Fruit fly (Drosophila melanogaster) whole organism, embryonic: ENCODE data around the gene mnd.
A peak's percentile ranks its signal among the peaks of the same experiment; 100 is the strongest.

Source experiments
- Abd-B ChIP-seq: fragments of 200-800 bp; sonication (Bioruptor generic); optimal IDR thresholded peaks from 2 replicates; lab custom pipeline; 2018; ENCODE audit warnings: missing biosample characterization, mild to moderate bottlenecking, missing genetic modification characterization, moderate library complexity
- Asciz ChIP-seq: fragments of 200-800 bp; sonication (Bioruptor generic); optimal IDR thresholded peaks from 2 replicates; lab custom pipeline; 2017; ENCODE audit warnings: missing biosample characterization, mild to moderate bottlenecking, missing genetic modification characterization, missing genetic modification reagents
- Atf3 ChIP-seq: fragments of 200-800 bp; sonication (Bioruptor generic); optimal IDR thresholded peaks from 3 replicates; lab custom pipeline; 2016; ENCODE audit warnings: missing biosample characterization, missing genetic modification characterization
- CG10462 ChIP-seq: fragments of 200-800 bp; sonication (Bioruptor generic); optimal IDR thresholded peaks from 2 replicates; lab custom pipeline; 2016; ENCODE audit warnings: missing biosample characterization, missing genetic modification characterization
- CG10979 ChIP-seq: fragments of 200-800 bp; sonication (Bioruptor generic); optimal IDR thresholded peaks from 2 replicates; lab custom pipeline; 2018; ENCODE audit warnings: missing biosample characterization, mild to moderate bottlenecking, missing genetic modification characterization, moderate library complexity
- CG11093 ChIP-seq: fragments of 200-800 bp; sonication (Bioruptor generic); IDR thresholded peaks from 3 replicates; pipeline ENCODE4 v1.3.6; 2022; ENCODE audit warnings: missing biosample characterization, missing genetic modification characterization
- CG12744 ChIP-seq: fragments of 200-800 bp; sonication (Bioruptor generic); optimal IDR thresholded peaks from 2 replicates; lab custom pipeline; 2016; ENCODE audit warnings: missing biosample characterization, missing genetic modification characterization
- CG13424 ChIP-seq: fragments of 200-800 bp; sonication (Bioruptor generic); optimal IDR thresholded peaks from 2 replicates; lab custom pipeline; 2019; ENCODE audit warnings: missing biosample characterization, mild to moderate bottlenecking, missing genetic modification characterization, moderate library complexity
- CG17186 ChIP-seq: fragments of 200-800 bp; sonication (Bioruptor generic); optimal IDR thresholded peaks from 3 replicates; lab custom pipeline; 2017; ENCODE audit warnings: missing biosample characterization, missing genetic modification reagents, missing genetic modification characterization
- CG1792 ChIP-seq: fragments of 200-800 bp; sonication (Bioruptor generic); optimal IDR thresholded peaks from 2 replicates; lab custom pipeline; 2016; ENCODE audit warnings: missing biosample characterization, missing genetic modification characterization
- CG31441 ChIP-seq: fragments of 200-800 bp; sonication (Bioruptor generic); IDR thresholded peaks from 2 replicates; pipeline ENCODE4 v1.3.6; 2022; ENCODE audit warnings: missing biosample characterization, missing genetic modification characterization
- CG34376 ChIP-seq: fragments of 200-800 bp; sonication (Bioruptor generic); optimal IDR thresholded peaks from 2 replicates; lab custom pipeline; 2018; ENCODE audit warnings: missing biosample characterization, mild to moderate bottlenecking, missing genetic modification characterization
- CG4617 ChIP-seq: fragments of 200-800 bp; sonication (Bioruptor generic); optimal IDR thresholded peaks from 3 replicates; lab custom pipeline; 2016; ENCODE audit warnings: missing biosample characterization, missing genetic modification characterization, borderline replicate concordance
- CG4854 ChIP-seq: fragments of 200-800 bp; sonication (Bioruptor generic); optimal IDR thresholded peaks from 2 replicates; lab custom pipeline; 2016; ENCODE audit warnings: missing biosample characterization, missing genetic modification characterization, inconsistent platforms
- CG5953 ChIP-seq: fragments of 200-800 bp; sonication (Bioruptor generic); IDR thresholded peaks from 2 replicates; pipeline ENCODE4 v1.3.6; 2022; ENCODE audit warnings: missing biosample characterization, missing genetic modification characterization
- CG6654 ChIP-seq: fragments of 200-800 bp; sonication (Bioruptor generic); optimal IDR thresholded peaks from 2 replicates; lab custom pipeline; 2017; ENCODE audit warnings: missing biosample characterization, mild to moderate bottlenecking, missing genetic modification characterization
- CG7271 ChIP-seq: fragments of 200-800 bp; sonication (Bioruptor generic); optimal IDR thresholded peaks from 2 replicates; lab custom pipeline; 2018; ENCODE audit warnings: missing biosample characterization, mild to moderate bottlenecking, missing genetic modification characterization, moderate library complexity
- CG7839 ChIP-seq: fragments of 200-800 bp; sonication (Bioruptor generic); optimal IDR thresholded peaks from 3 replicates; lab custom pipeline; 2018; ENCODE audit warnings: missing biosample characterization, mild to moderate bottlenecking, missing genetic modification characterization, moderate library complexity
- CG8388 ChIP-seq: fragments of 200-800 bp; sonication (Bioruptor generic); optimal IDR thresholded peaks from 2 replicates; lab custom pipeline; 2019; ENCODE audit warnings: missing biosample characterization, mild to moderate bottlenecking, missing genetic modification characterization, moderate library complexity
- CG9215 ChIP-seq: fragments of 200-800 bp; sonication (Bioruptor generic); IDR thresholded peaks from 2 replicates; pipeline ENCODE4 v1.3.6; 2022; ENCODE audit warnings: missing biosample characterization, missing genetic modification characterization
- CG9817 ChIP-seq: fragments of 200-800 bp; sonication (Bioruptor generic); optimal IDR thresholded peaks from 2 replicates; lab custom pipeline; 2018; ENCODE audit warnings: missing biosample characterization, mild to moderate bottlenecking, missing genetic modification characterization, moderate library complexity
- CG9932 ChIP-seq: fragments of 200-800 bp; sonication (Bioruptor generic); IDR thresholded peaks from 2 replicates; pipeline ENCODE4 v1.3.6; 2022; ENCODE audit warnings: missing biosample characterization, missing genetic modification characterization
- D ChIP-seq, 2 experiments: fragments of 200-800 bp in 1 of 2; fragments of >200 bp in 1 of 2; sonication (Bioruptor generic) in 1 of 2; optimal IDR thresholded peaks; 2 replicates in 1 of 2; 3 replicates in 1 of 2; lab custom pipeline; 2017; ENCODE audit warnings: mild to moderate bottlenecking in 1 of 2, missing biosample characterization in 1 of 2, missing genetic modification characterization in 1 of 2, missing genetic modification reagents in 1 of 2
- D19B ChIP-seq: fragments of 200-800 bp; sonication (Bioruptor generic); optimal IDR thresholded peaks from 2 replicates; lab custom pipeline; 2017; ENCODE audit warnings: missing biosample characterization, mild to moderate bottlenecking, missing genetic modification characterization
- Dad ChIP-seq: fragments of 200-800 bp; sonication (Bioruptor generic); optimal IDR thresholded peaks from 3 replicates; lab custom pipeline; 2016; ENCODE audit warnings: missing biosample characterization, missing genetic modification characterization
- GATAe ChIP-seq: fragments of 200-800 bp; sonication (Bioruptor generic); conservative IDR thresholded peaks from 2 replicates; pipeline ENCODE4 v1.3.6; 2022; ENCODE audit warnings: missing biosample characterization, missing genetic modification characterization
- Gug ChIP-seq: fragments of 200-800 bp; sonication (Bioruptor generic); IDR thresholded peaks from 4 replicates; pipeline ENCODE4 v1.3.6; 2022; ENCODE audit warnings: missing biosample characterization, missing genetic modification characterization
- HLH54F ChIP-seq: fragments of 200-800 bp; sonication (Bioruptor generic); optimal IDR thresholded peaks from 3 replicates; lab custom pipeline; 2016; ENCODE audit warnings: missing biosample characterization, missing genetic modification characterization
- Hmr ChIP-seq: fragments of 200-800 bp; sonication (Bioruptor generic); optimal IDR thresholded peaks from 3 replicates; lab custom pipeline; 2017; ENCODE audit warnings: mild to moderate bottlenecking, missing biosample characterization, missing genetic modification reagents, missing genetic modification characterization
- Hsf ChIP-seq: fragments of 200-800 bp; sonication (Bioruptor generic); optimal IDR thresholded peaks from 3 replicates; lab custom pipeline; 2016; ENCODE audit warnings: missing biosample characterization, missing genetic modification characterization
- NC2β ChIP-seq: fragments of 200-800 bp; sonication (Bioruptor generic); optimal IDR thresholded peaks from 2 replicates; lab custom pipeline; 2016; ENCODE audit warnings: missing biosample characterization, missing genetic modification characterization
- NK7.1 ChIP-seq: fragments of 200-800 bp; sonication (Bioruptor generic); optimal IDR thresholded peaks from 3 replicates; lab custom pipeline; 2016; ENCODE audit warnings: missing biosample characterization, missing genetic modification characterization
- Six4 ChIP-seq: fragments of 200-800 bp; sonication (Bioruptor generic); optimal IDR thresholded peaks from 2 replicates; lab custom pipeline; 2016; ENCODE audit warnings: missing biosample characterization, missing genetic modification characterization
- Sox100B ChIP-seq: fragments of 200-800 bp; sonication (Bioruptor generic); optimal IDR thresholded peaks from 3 replicates; lab custom pipeline; 2018; ENCODE audit warnings: missing biosample characterization, mild to moderate bottlenecking, missing genetic modification characterization
- Spps ChIP-seq: fragments of 200-800 bp; sonication (Bioruptor generic); optimal IDR thresholded peaks from 2 replicates; lab custom pipeline; 2018; ENCODE audit warnings: missing biosample characterization, mild to moderate bottlenecking, missing genetic modification characterization
- Usf ChIP-seq: fragments of 200-800 bp; sonication (Bioruptor generic); optimal IDR thresholded peaks from 2 replicates; lab custom pipeline; 2017; ENCODE audit warnings: missing genotype, missing biosample characterization, missing genetic modification characterization
- ab ChIP-seq: fragments of 200-800 bp; sonication (Bioruptor generic); optimal IDR thresholded peaks from 2 replicates; lab custom pipeline; 2016; ENCODE audit warnings: missing biosample characterization, missing genetic modification characterization
- bcd ChIP-seq: fragments of 200-800 bp; sonication (Bioruptor generic); optimal IDR thresholded peaks from 2 replicates; lab custom pipeline; 2017; ENCODE audit warnings: missing biosample characterization, mild to moderate bottlenecking, missing genetic modification characterization
- dati ChIP-seq: fragments of 200-800 bp; sonication (Bioruptor generic); IDR thresholded peaks from 2 replicates; pipeline ENCODE4 v1.3.6; 2022; ENCODE audit warnings: missing biosample characterization, missing genetic modification characterization
- ftz-f1 ChIP-seq: fragments of 200-800 bp; sonication (Bioruptor generic); optimal IDR thresholded peaks from 2 replicates; lab custom pipeline; 2016; ENCODE audit warnings: missing biosample characterization, missing genetic modification characterization
- gsb ChIP-seq: fragments of 200-800 bp; sonication (Bioruptor generic); IDR thresholded peaks from 2 replicates; pipeline ENCODE4 v1.3.6; 2022; ENCODE audit warnings: missing biosample characterization, missing genetic modification characterization
- lola ChIP-seq, 3 experiments: fragments of >200 bp in 2 of 3; fragments of 200-800 bp in 1 of 3; sonication (Bioruptor generic) in 1 of 3; optimal IDR thresholded peaks; 2 replicates each; lab custom pipeline; 2017 to 2019; ENCODE audit warnings: missing biosample characterization in 3 of 3, missing genetic modification characterization in 3 of 3, mild to moderate bottlenecking in 1 of 3, moderate library complexity in 1 of 3
- luna ChIP-seq: fragments of 200-800 bp; sonication (Bioruptor generic); optimal IDR thresholded peaks from 2 replicates; lab custom pipeline; 2016; ENCODE audit warnings: missing biosample characterization, missing genetic modification characterization
- nom ChIP-seq: fragments of 200-800 bp; sonication (Bioruptor generic); optimal IDR thresholded peaks from 2 replicates; lab custom pipeline; 2017; ENCODE audit warnings: missing biosample characterization, missing genetic modification characterization, mild to moderate bottlenecking, moderate library complexity, missing genetic modification reagents
- org-1 ChIP-seq: fragments of 200-800 bp; sonication (Bioruptor generic); optimal IDR thresholded peaks from 2 replicates; lab custom pipeline; 2017; ENCODE audit warnings: missing biosample characterization, missing genetic modification characterization
- pb ChIP-seq: fragments of 200-800 bp; sonication (Bioruptor generic); optimal IDR thresholded peaks from 3 replicates; lab custom pipeline; 2016; ENCODE audit warnings: missing biosample characterization, missing genetic modification characterization
- sens-2 ChIP-seq: fragments of 200-800 bp; sonication (Bioruptor generic); IDR thresholded peaks from 2 replicates; pipeline ENCODE4 v1.3.6; 2022; ENCODE audit warnings: missing biosample characterization, missing genetic modification characterization
- seq ChIP-seq: fragments of 200-800 bp; sonication (Bioruptor generic); IDR thresholded peaks from 2 replicates; pipeline ENCODE4 v1.3.6; 2022; ENCODE audit warnings: missing biosample characterization, missing genetic modification characterization
- stwl ChIP-seq: fragments of 200-800 bp; sonication (Bioruptor generic); optimal IDR thresholded peaks from 3 replicates; lab custom pipeline; 2018; ENCODE audit warnings: missing biosample characterization, mild to moderate bottlenecking, missing genetic modification characterization, moderate library complexity
- ttk ChIP-seq: fragments of 200-800 bp; sonication (Bioruptor generic); IDR thresholded peaks from 2 replicates; pipeline ENCODE4 v2.1.2; 2022; ENCODE audit warnings: missing biosample characterization, missing genetic modification characterization
- tup ChIP-seq: fragments of 200-800 bp; sonication (Bioruptor generic); optimal IDR thresholded peaks from 2 replicates; lab custom pipeline; 2016; ENCODE audit warnings: missing biosample characterization, mild to moderate bottlenecking, missing genetic modification characterization, moderate library complexity
- wor ChIP-seq: fragments of 200-800 bp; sonication (Bioruptor generic); IDR thresholded peaks from 2 replicates; pipeline ENCODE4 v1.3.6; 2022; ENCODE audit warnings: missing biosample characterization, missing genetic modification characterization

Gene mnd

DNA sequence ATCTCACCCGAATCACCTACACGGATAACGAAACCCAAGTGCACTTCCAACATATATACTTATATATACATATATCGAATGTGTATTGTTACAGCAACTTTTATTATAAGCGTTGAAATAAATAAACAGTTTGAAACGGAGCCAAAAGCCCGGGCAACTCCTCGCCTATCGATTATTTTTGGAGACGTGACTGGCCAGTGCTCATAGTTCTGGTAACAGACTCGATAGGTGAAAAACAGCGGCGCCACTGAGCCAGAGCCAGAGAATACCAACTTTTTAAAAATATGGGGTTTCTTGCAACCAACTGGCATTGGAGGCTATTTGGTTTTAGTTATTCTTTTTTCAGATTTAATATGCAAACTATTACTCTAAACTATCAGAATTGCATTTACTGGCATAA, 42.1 kb upstream of the mnd start (continued):
- TF ChIP-seq Hsf (GFP tag; lab: Kevin White, UChicago): no peak
- no peak for TF ChIP-seq ab (GFP tag; lab: Kevin White, UChicago)
- peak; percentile 32 for TF ChIP-seq CG17186 (GFP tag; lab: Kevin White, UChicago)
- no peak for TF ChIP-seq D19B (GFP tag; lab: Kevin White, UChicago)
- no peak for TF ChIP-seq Spps
- no peak for TF ChIP-seq gsb (GFP tag; lab: Robert Waterston, UW)
- no peak for TF ChIP-seq Gug (GFP tag; lab: Robert Waterston, UW)
- TF ChIP-seq ftz-f1 (GFP tag; lab: Kevin White, UChicago): no peak
- TF ChIP-seq Sox100B (GFP tag; lab: Kevin White, UChicago): no peak
- no peak for TF ChIP-seq Six4 (GFP tag; lab: Kevin White, UChicago)
- TF ChIP-seq CG12744: no peak
- no peak for TF ChIP-seq CG9932 (GFP tag; lab: Robert Waterston, UW)
- TF ChIP-seq CG11093: no peak
- peak; percentile 86 for TF ChIP-seq stwl (tag; lab: Kevin White, UChicago)
- no peak for TF ChIP-seq CG6654
- no peak for TF ChIP-seq ttk (GFP tag; lab: Robert Waterston, UW)
- TF ChIP-seq wor (GFP tag; lab: Robert Waterston, UW): no peak
- TF ChIP-seq CG8388 (GFP tag; lab: Kevin White, UChicago): no peak
- TF ChIP-seq NC2β (GFP tag; lab: Kevin White, UChicago): peak; percentile 19
- TF ChIP-seq seq: no peak
- no peak for TF ChIP-seq sens-2 (GFP tag; lab: Robert Waterston, UW)
- no peak for TF ChIP-seq CG10979 (tag; lab: Kevin White, UChicago)
- no peak for TF ChIP-seq NK7.1 (GFP tag; lab: Kevin White, UChicago)
- TF ChIP-seq luna (GFP tag; lab: Kevin White, UChicago): no peak
- TF ChIP-seq dati (GFP tag; lab: Robert Waterston, UW): no peak
- no peak for TF ChIP-seq CG4854
- no peak for TF ChIP-seq Dad (GFP tag; lab: Kevin White, UChicago)
- no peak for TF ChIP-seq CG13424 (tag; lab: Kevin White, UChicago)
- TF ChIP-seq Atf3 (GFP tag; lab: Kevin White, UChicago): no peak
- no peak for TF ChIP-seq Asciz
- no peak for TF ChIP-seq CG5953 (GFP tag; lab: Robert Waterston, UW)
- TF ChIP-seq pb: no peak
- no peak for TF ChIP-seq CG31441 (GFP tag; lab: Robert Waterston, UW)
- TF ChIP-seq tup: no peak
- TF ChIP-seq bcd (GFP tag; lab: Kevin White, UChicago): no peak
- TF ChIP-seq nom (GFP tag; lab: Kevin White, UChicago): no peak
- no peak for TF ChIP-seq lola (GFP tag; optimal IDR thresholded peaks at IDR 0.05; lab: Kevin White, UChicago)
- TF ChIP-seq CG7271 (tag; lab: Kevin White, UChicago): no peak
- no peak for TF ChIP-seq CG9817 (tag; lab: Kevin White, UChicago)
- no peak for TF ChIP-seq Usf
- no peak for TF ChIP-seq Hmr (GFP tag; lab: Kevin White, UChicago)
- TF ChIP-seq CG34376: no peak
- TF ChIP-seq CG9215 (GFP tag; lab: Robert Waterston, UW): no peak
- TF ChIP-seq Abd-B (GFP tag; lab: Kevin White, UChicago): no peak
- TF ChIP-seq org-1: no peak
- no peak for TF ChIP-seq CG10462 (GFP tag; lab: Kevin White, UChicago)
- no peak for TF ChIP-seq HLH54F (GFP tag; lab: Kevin White, UChicago)
- no peak for TF ChIP-seq CG1792 (GFP tag; lab: Kevin White, UChicago)
- TF ChIP-seq CG4617: no peak
- TF ChIP-seq CG7839 (tag; lab: Kevin White, UChicago): no peak
- TF ChIP-seq GATAe: no peak
- no peak for TF ChIP-seq D (optimal IDR thresholded peaks at IDR 0.05; lab: Kevin White, UChicago)
- TF ChIP-seq D (GFP tag; optimal IDR thresholded peaks at IDR 0.05; lab: Kevin White, UChicago): no peak
